Fruit fly (Drosophila melanogaster) whole organism, adult: Measurements from ENCODE around the gene CG34301.

ENCODE experiments used
- CG11617 ChIP-seq: fragments of 200-800 bp; sonication (Bioruptor generic); optimal IDR thresholded peaks from 2 replicates; lab custom pipeline; 2017; ENCODE audit warnings: mild to moderate bottlenecking, missing biosample characterization, missing genetic modification reagents, missing genetic modification characterization
- CG12768 ChIP-seq: fragments of 200-800 bp; sonication (Bioruptor generic); optimal IDR thresholded peaks from 2 replicates; lab custom pipeline; 2017; ENCODE audit warnings: missing biosample characterization, missing genetic modification characterization, mild to moderate bottlenecking, moderate library complexity, missing genetic modification reagents
- CG14711 ChIP-seq: fragments of 200-800 bp; sonication (Bioruptor generic); optimal IDR thresholded peaks from 2 replicates; lab custom pipeline; 2018; ENCODE audit warnings: missing biosample characterization, mild to moderate bottlenecking, missing genetic modification characterization, moderate library complexity
- CG1620 ChIP-seq: fragments of 200-800 bp; sonication (Bioruptor generic); optimal IDR thresholded peaks from 2 replicates; lab custom pipeline; 2016; ENCODE audit warnings: missing biosample characterization, missing genetic modification characterization
- CG33017 ChIP-seq: fragments of 200-800 bp; sonication (Bioruptor generic); optimal IDR thresholded peaks from 2 replicates; lab custom pipeline; 2018; ENCODE audit warnings: missing biosample characterization, mild to moderate bottlenecking, missing genetic modification characterization, moderate library complexity
- CG5204 ChIP-seq: fragments of 200-800 bp; sonication (Bioruptor generic); optimal IDR thresholded peaks from 2 replicates; lab custom pipeline; 2016; ENCODE audit warnings: missing biosample characterization, missing genetic modification characterization
- CG7045 ChIP-seq: fragments of 200-800 bp; sonication (Bioruptor generic); optimal IDR thresholded peaks from 2 replicates; lab custom pipeline; 2017; ENCODE audit warnings: missing biosample characterization, mild to moderate bottlenecking, missing genetic modification characterization
- CG7101 ChIP-seq: fragments of 200-800 bp; sonication (Bioruptor generic); optimal IDR thresholded peaks from 2 replicates; lab custom pipeline; 2018; ENCODE audit warnings: missing biosample characterization, mild to moderate bottlenecking, missing genetic modification characterization, moderate library complexity
- Clk ChIP-seq: fragments of 200-800 bp; sonication (Bioruptor generic); optimal IDR thresholded peaks from 2 replicates; lab custom pipeline; 2017; ENCODE audit warnings: missing biosample characterization, missing genetic modification characterization
- Crg-1 ChIP-seq: fragments of 200-800 bp; sonication (Bioruptor generic); optimal IDR thresholded peaks from 2 replicates; lab custom pipeline; 2016; ENCODE audit warnings: missing biosample characterization, missing genetic modification characterization
- Hr96 ChIP-seq: fragments of 200-800 bp; sonication (Bioruptor generic); optimal IDR thresholded peaks from 2 replicates; lab custom pipeline; 2016; ENCODE audit warnings: missing biosample characterization, missing genetic modification characterization
- Mnt ChIP-seq: fragments of 200-800 bp; sonication (Bioruptor generic); optimal IDR thresholded peaks from 2 replicates; lab custom pipeline; 2016; ENCODE audit warnings: missing biosample characterization, mild to moderate bottlenecking, missing genetic modification characterization
- bab1 ChIP-seq: fragments of 200-800 bp; sonication (Bioruptor generic); optimal IDR thresholded peaks from 3 replicates; lab custom pipeline; 2019; ENCODE audit warnings: missing biosample characterization, mild to moderate bottlenecking, missing genetic modification characterization, moderate library complexity
- cic ChIP-seq: fragments of 200-800 bp; sonication (Bioruptor generic); optimal IDR thresholded peaks from 2 replicates; lab custom pipeline; 2017; ENCODE audit warnings: missing biosample characterization, mild to moderate bottlenecking, missing genetic modification characterization, moderate library complexity
- cnc ChIP-seq, 2 experiments: fragments of >200 bp; optimal IDR thresholded peaks; 2 replicates each; lab custom pipeline; 2017
- kay ChIP-seq: fragments of 200-800 bp; sonication (Bioruptor generic); peaks from one replicate; lab custom pipeline; 2016; ENCODE audit warnings: missing biosample characterization, missing genetic modification characterization, borderline replicate concordance
- ovo ChIP-seq: fragments of 200-800 bp; sonication (Bioruptor generic); optimal IDR thresholded peaks from 2 replicates; lab custom pipeline; 2016; ENCODE audit warnings: missing biosample characterization, missing genetic modification characterization
- pad ChIP-seq: fragments of 200-800 bp; sonication (Bioruptor generic); optimal IDR thresholded peaks from 3 replicates; lab custom pipeline; 2017; ENCODE audit warnings: missing biosample characterization, missing genetic modification characterization, mild to moderate bottlenecking, moderate library complexity, missing genetic modification reagents
- tj ChIP-seq: fragments of 200-800 bp; sonication (Bioruptor generic); optimal IDR thresholded peaks from 3 replicates; lab custom pipeline; 2017; ENCODE audit warnings: missing biosample characterization, mild to moderate bottlenecking, missing genetic modification characterization, moderate library complexity
- toe ChIP-seq: fragments of 200-800 bp; sonication (Bioruptor generic); optimal IDR thresholded peaks from 2 replicates; lab custom pipeline; 2016; ENCODE audit warnings: missing biosample characterization, missing genetic modification characterization

CG34301 gene

DNA sequence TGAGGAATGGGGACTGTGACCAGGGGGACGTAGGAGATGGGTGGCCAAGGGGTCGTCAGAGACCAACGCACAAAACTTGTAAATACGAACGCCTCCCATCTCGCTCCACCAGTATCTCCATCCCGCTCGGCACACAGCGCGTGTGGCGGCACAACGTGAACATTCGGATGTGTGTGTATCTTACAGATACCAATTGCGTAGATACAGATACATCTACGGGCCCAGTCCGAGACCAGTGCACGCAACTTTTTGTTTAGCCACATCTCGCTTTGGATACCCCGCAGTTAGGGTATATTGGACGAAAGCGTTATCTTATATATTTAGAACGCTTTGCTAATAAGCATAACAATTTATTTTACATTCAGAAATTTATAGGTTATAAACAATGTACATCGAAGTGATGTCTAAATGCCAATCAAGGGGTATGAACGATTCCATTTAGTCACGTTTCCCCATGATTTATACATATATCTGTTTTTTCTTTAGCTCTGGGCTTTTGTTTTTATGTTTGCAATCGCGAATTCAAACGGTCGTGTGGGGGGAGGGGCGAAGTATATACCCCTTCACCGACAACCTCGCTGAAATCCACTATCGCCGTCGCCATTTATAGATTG is 38.2 kb downstream of the CG34301 start:
- peak; percentile 86 for TF ChIP-seq CG14711 (tag; lab: Kevin White, UChicago)
- TF ChIP-seq Clk (GFP tag; lab: Kevin White, UChicago), result peak; percentile 65
- peak; percentile 91 for TF ChIP-seq CG7101
- peak; percentile 45 for TF ChIP-seq Mnt (GFP tag; lab: Kevin White, UChicago)
- TF ChIP-seq kay (GFP tag; lab: Kevin White, UChicago), result peak; percentile 92
- TF ChIP-seq cic, result peak; percentile 79
- TF ChIP-seq cnc (optimal IDR thresholded peaks at IDR 0.05; lab: Kevin White, UChicago), result no peak
- TF ChIP-seq CG33017 (tag; lab: Kevin White, UChicago), result peak; percentile 94
- peak; percentile 91 for TF ChIP-seq CG7045 (GFP tag; lab: Kevin White, UChicago)
- peak; percentile 42 for TF ChIP-seq toe (GFP tag; lab: Kevin White, UChicago)
- peak; percentile 56 for TF ChIP-seq Hr96 (GFP tag; lab: Kevin White, UChicago)
- peak; percentile 43 for TF ChIP-seq bab1 (GFP tag; lab: Kevin White, UChicago)
- TF ChIP-seq CG11617 (GFP tag; lab: Kevin White, UChicago), result peak; percentile 70
- no peak for TF ChIP-seq tj (GFP tag; lab: Kevin White, UChicago)
- no peak for TF ChIP-seq CG5204
- TF ChIP-seq ovo (GFP tag; lab: Kevin White, UChicago), result peak; percentile 31
- TF ChIP-seq pad (GFP tag; lab: Kevin White, UChicago), result peak; percentile 74
- no peak for TF ChIP-seq CG1620 (GFP tag; lab: Kevin White, UChicago)
- peak; percentile 81 for TF ChIP-seq CG12768 (GFP tag; lab: Kevin White, UChicago)
- peak; percentile 68 for TF ChIP-seq Crg-1 (GFP tag; lab: Kevin White, UChicago)

DNA sequence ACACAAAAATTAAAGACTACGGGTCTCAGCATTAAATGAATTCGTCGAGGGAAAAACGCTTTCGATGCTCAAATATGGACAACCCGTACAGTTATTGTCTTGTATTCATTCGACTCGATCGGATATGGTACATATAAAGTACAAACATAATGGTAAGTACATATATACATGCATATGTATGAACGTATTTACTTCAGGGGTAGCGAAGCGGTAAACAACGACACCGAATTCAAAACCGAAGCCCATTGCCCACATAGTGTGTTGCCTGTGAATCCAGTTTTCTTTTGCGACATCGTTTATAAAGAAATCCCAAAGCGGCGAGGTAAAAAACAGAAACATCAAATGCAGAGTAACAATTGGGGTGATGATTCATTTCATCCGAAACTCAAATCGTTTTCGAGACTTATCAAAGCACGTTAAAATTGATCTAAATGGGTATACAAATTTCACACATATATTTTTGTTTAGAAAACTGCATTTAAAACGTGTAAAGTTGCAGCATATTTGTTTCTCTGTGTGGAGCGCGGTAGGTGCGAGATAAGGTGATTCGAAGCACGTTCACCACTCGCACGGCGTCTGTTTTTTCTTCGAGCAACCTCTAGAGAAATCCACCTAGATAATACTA is 39.2 kb downstream of the CG34301 start:
- TF ChIP-seq Crg-1 (GFP tag; lab: Kevin White, UChicago) (no peak), tj (GFP tag; lab: Kevin White, UChicago) (peak; percentile 94), CG12768 (GFP tag; lab: Kevin White, UChicago) (no peak), pad (GFP tag; lab: Kevin White, UChicago) (no peak), cnc (optimal IDR thresholded peaks at IDR 0.05; lab: Kevin White, UChicago) (no peak), CG1620 (GFP tag; lab: Kevin White, UChicago) (no peak), Clk (GFP tag; lab: Kevin White, UChicago) (no peak), Hr96 (GFP tag; lab: Kevin White, UChicago) (no peak), CG7101 (no peak), cic (no peak), ovo (GFP tag; lab: Kevin White, UChicago) (no peak), CG14711 (tag; lab: Kevin White, UChicago) (peak; percentile 12), CG7045 (GFP tag; lab: Kevin White, UChicago) (peak; percentile 9), CG33017 (tag; lab: Kevin White, UChicago) (no peak), toe (GFP tag; lab: Kevin White, UChicago) (no peak), kay (GFP tag; lab: Kevin White, UChicago) (peak; percentile 81), CG11617 (GFP tag; lab: Kevin White, UChicago) (no peak), bab1 (GFP tag; lab: Kevin White, UChicago) (no peak), CG5204 (no peak)

DNA sequence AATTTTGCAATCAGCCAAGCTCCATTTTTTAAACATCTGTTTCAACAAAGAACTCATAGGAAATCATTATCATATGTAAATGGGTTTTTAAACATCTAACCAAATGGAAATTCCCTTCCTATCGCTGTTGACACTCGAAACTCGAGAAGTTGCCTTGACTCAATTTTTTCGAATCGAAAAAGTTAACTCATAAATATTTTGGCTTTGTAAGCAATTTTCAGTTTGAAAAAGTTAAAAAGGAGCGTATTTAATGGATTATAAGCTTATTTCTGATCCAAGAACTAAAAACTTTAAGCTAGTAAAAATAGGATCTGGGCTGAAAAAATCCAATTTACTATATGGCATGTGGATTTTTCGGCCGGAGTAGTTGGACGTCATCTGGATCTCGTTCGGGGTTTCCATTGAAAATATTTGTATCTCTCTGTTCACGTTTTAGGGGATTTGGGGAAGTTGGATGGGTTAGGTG is 40.0 kb downstream of the CG34301 start, which contains the start of gene CG9837:
TSS of gene CG9837 (minus strand) at position 416 of the 466 bp plus-strand sequence.
- no peak for TF ChIP-seq ovo (GFP tag; lab: Kevin White, UChicago)
- TF ChIP-seq kay (GFP tag; lab: Kevin White, UChicago), result no peak
- peak; percentile 50 for TF ChIP-seq tj (GFP tag; lab: Kevin White, UChicago)
- TF ChIP-seq cic, result no peak

DNA sequence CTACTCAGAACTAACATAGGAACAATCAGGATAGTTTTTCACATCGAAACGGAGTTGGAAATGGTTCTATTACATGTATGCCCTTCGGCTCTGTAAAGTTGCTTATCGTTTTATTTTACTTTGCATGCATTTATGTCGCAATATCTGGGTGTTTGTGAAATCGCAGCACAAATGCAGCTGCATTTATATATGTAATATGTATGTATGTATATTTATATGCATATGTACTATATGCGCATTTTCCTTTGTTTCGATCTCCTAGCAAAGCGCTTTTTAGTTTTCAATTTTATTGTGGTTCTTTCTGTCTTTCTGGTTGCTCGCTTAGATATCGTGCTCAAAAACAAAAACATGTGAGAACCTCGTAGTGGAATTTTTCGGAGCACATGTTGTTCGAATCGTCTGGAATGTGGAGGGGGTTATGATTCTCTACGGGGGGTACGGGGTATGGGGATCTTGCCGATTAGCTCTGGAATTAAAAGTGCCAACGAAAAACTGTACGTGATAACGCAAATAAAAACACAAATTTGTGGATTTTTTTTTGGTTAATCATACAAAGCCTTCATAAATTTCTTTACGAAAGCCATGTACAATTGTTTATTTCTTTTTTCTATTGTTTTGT is 40.9 kb downstream of the CG34301 start:
- TF ChIP-seq bab1 (GFP tag; lab: Kevin White, UChicago) (peak; percentile 2), cic (peak; percentile 20), kay (GFP tag; lab: Kevin White, UChicago) (peak; percentile 76), cnc (optimal IDR thresholded peaks at IDR 0.05; lab: Kevin White, UChicago) (no peak), CG5204 (no peak), Mnt (GFP tag; lab: Kevin White, UChicago) (peak; percentile 66), CG33017 (tag; lab: Kevin White, UChicago) (no peak), tj (GFP tag; lab: Kevin White, UChicago) (peak; percentile 89), CG14711 (tag; lab: Kevin White, UChicago) (no peak)

DNA sequence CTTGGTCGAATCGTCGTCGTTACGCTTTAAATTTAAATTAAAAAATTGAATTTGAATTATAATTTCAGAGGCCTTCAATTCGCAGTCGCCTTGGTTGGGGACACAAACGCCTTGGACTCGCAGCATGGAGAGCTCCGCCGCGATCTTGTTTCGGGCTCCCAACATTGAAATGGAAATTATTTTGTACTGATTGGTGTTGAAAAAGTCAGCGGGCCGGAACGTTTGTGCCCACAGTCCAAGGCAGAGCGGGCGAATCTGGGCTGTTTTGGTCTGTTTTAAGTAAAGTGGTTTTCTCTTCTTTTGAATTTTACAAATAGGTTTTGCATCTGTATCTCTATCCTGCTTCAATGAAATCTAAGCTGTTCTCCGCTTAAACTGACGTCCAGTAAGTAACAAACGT is 41.8 kb downstream of the CG34301 start:
- no peak for TF ChIP-seq cnc (optimal IDR thresholded peaks at IDR 0.05; lab: Kevin White, UChicago)
- TF ChIP-seq tj (GFP tag; lab: Kevin White, UChicago), result peak; percentile 28
- TF ChIP-seq CG7045 (GFP tag; lab: Kevin White, UChicago), result no peak
- no peak for TF ChIP-seq Hr96 (GFP tag; lab: Kevin White, UChicago)
- TF ChIP-seq Clk (GFP tag; lab: Kevin White, UChicago), result peak; percentile 0
- TF ChIP-seq CG14711 (tag; lab: Kevin White, UChicago), result no peak
- no peak for TF ChIP-seq bab1 (GFP tag; lab: Kevin White, UChicago)
- no peak for TF ChIP-seq pad (GFP tag; lab: Kevin White, UChicago)
- TF ChIP-seq CG11617 (GFP tag; lab: Kevin White, UChicago), result no peak
- TF ChIP-seq CG33017 (tag; lab: Kevin White, UChicago), result no peak
- TF ChIP-seq CG7101, result no peak
- TF ChIP-seq Crg-1 (GFP tag; lab: Kevin White, UChicago), result no peak
- TF ChIP-seq kay (GFP tag; lab: Kevin White, UChicago), result no peak
- TF ChIP-seq toe (GFP tag; lab: Kevin White, UChicago), result no peak
- TF ChIP-seq Mnt (GFP tag; lab: Kevin White, UChicago), result no peak
- TF ChIP-seq cic, result no peak
- TF ChIP-seq CG5204, result no peak
- TF ChIP-seq CG12768 (GFP tag; lab: Kevin White, UChicago), result no peak
- peak; percentile 0 for TF ChIP-seq CG1620 (GFP tag; lab: Kevin White, UChicago)
- no peak for TF ChIP-seq ovo (GFP tag; lab: Kevin White, UChicago)
